Fruit fly (Drosophila melanogaster) whole organism, embryonic: ENCODE results near the gene CG42449.

ENCODE experiments used
- CG10565 ChIP-seq: fragments of 200-800 bp; sonication (Bioruptor generic); optimal IDR thresholded peaks from 3 replicates; lab custom pipeline; 2016; ENCODE audit warnings: missing biosample characterization, mild to moderate bottlenecking, missing genetic modification characterization
- CG10979 ChIP-seq: fragments of 200-800 bp; sonication (Bioruptor generic); optimal IDR thresholded peaks from 2 replicates; lab custom pipeline; 2018; ENCODE audit warnings: missing biosample characterization, mild to moderate bottlenecking, missing genetic modification characterization, moderate library complexity
- CG12391 ChIP-seq: fragments of 200-800 bp; sonication (Bioruptor generic); optimal IDR thresholded peaks from 3 replicates; lab custom pipeline; 2018; ENCODE audit warnings: missing biosample characterization, mild to moderate bottlenecking, missing genetic modification characterization, moderate library complexity
- CG14014 ChIP-seq: fragments of 200-800 bp; sonication (Bioruptor generic); IDR thresholded peaks from 2 replicates; pipeline ENCODE4 v1.3.6; 2022; ENCODE audit warnings: missing biosample characterization, missing genetic modification characterization
- CG15514 ChIP-seq: fragments of 200-800 bp; sonication (Bioruptor generic); optimal IDR thresholded peaks from 3 replicates; lab custom pipeline; 2017; ENCODE audit warnings: missing biosample characterization, missing genetic modification characterization, mild to moderate bottlenecking, moderate library complexity, missing genetic modification reagents
- CG17385 ChIP-seq: fragments of 200-800 bp; sonication (Bioruptor generic); optimal IDR thresholded peaks from 3 replicates; lab custom pipeline; 2018; ENCODE audit warnings: missing biosample characterization, mild to moderate bottlenecking, missing genetic modification characterization
- CG18011 ChIP-seq: fragments of 200-800 bp; sonication (Bioruptor generic); optimal IDR thresholded peaks from 2 replicates; lab custom pipeline; 2017; ENCODE audit warnings: missing biosample characterization, missing genetic modification characterization, mild to moderate bottlenecking, moderate library complexity, missing genotype
- CG18262 ChIP-seq: fragments of 200-800 bp; optimal IDR thresholded peaks from 3 replicates; lab custom pipeline; 2019; ENCODE audit warnings: missing biosample characterization, mild to moderate bottlenecking, missing genetic modification characterization, moderate library complexity
- CG2889 ChIP-seq: fragments of 200-800 bp; sonication (Bioruptor generic); IDR thresholded peaks from 3 replicates; pipeline ENCODE4 v1.3.6; 2022; ENCODE audit warnings: missing biosample characterization, missing genetic modification characterization
- CG3065 ChIP-seq: fragments of 200-800 bp; sonication (Bioruptor generic); optimal IDR thresholded peaks from 2 replicates; lab custom pipeline; 2016; ENCODE audit warnings: missing biosample characterization, missing genetic modification characterization
- CG3281 ChIP-seq: fragments of 200-800 bp; sonication (Bioruptor generic); optimal IDR thresholded peaks from 3 replicates; lab custom pipeline; 2017; ENCODE audit warnings: missing biosample characterization, mild to moderate bottlenecking, missing genetic modification characterization
- CG42726 ChIP-seq: fragments of 200-800 bp; sonication (Bioruptor generic); IDR thresholded peaks from 2 replicates; pipeline ENCODE4 v1.3.6; 2022; ENCODE audit warnings: missing biosample characterization, missing genetic modification characterization; ENCODE audit not compliant: partially characterized antibody
- CG6854 ChIP-seq: fragments of 200-800 bp; sonication (Bioruptor generic); optimal IDR thresholded peaks from 3 replicates; lab custom pipeline; 2017; ENCODE audit warnings: missing biosample characterization, mild to moderate bottlenecking, missing genetic modification characterization
- CG7839 ChIP-seq: fragments of 200-800 bp; sonication (Bioruptor generic); optimal IDR thresholded peaks from 3 replicates; lab custom pipeline; 2018; ENCODE audit warnings: missing biosample characterization, mild to moderate bottlenecking, missing genetic modification characterization, moderate library complexity
- CG7963 ChIP-seq: fragments of 200-800 bp; sonication (Bioruptor generic); IDR thresholded peaks from 3 replicates; pipeline ENCODE4 v1.3.6; 2022; ENCODE audit warnings: missing biosample characterization, missing genetic modification characterization; ENCODE audit not compliant: partially characterized antibody
- CG8089 ChIP-seq: fragments of 200-800 bp; sonication (Bioruptor generic); optimal IDR thresholded peaks from 3 replicates; lab custom pipeline; 2016; ENCODE audit warnings: missing biosample characterization, missing genetic modification characterization
- CG8359 ChIP-seq: fragments of 200-800 bp; sonication (Bioruptor generic); optimal IDR thresholded peaks from 2 replicates; lab custom pipeline; 2017; ENCODE audit warnings: missing biosample characterization, mild to moderate bottlenecking, missing genetic modification characterization, borderline replicate concordance
- CG8924 ChIP-seq: fragments of 200-800 bp; optimal IDR thresholded peaks from 3 replicates; lab custom pipeline; 2019; ENCODE audit warnings: missing biosample characterization, mild to moderate bottlenecking, missing genetic modification characterization, moderate library complexity
- D ChIP-seq, 2 experiments: fragments of 200-800 bp in 1 of 2; fragments of >200 bp in 1 of 2; sonication (Bioruptor generic) in 1 of 2; optimal IDR thresholded peaks; 2 replicates in 1 of 2; 3 replicates in 1 of 2; lab custom pipeline; 2017; ENCODE audit warnings: mild to moderate bottlenecking in 1 of 2, missing biosample characterization in 1 of 2, missing genetic modification characterization in 1 of 2, missing genetic modification reagents in 1 of 2
- D19A ChIP-seq: fragments of 200-800 bp; optimal IDR thresholded peaks from 3 replicates; lab custom pipeline; 2019; ENCODE audit warnings: missing biosample characterization, mild to moderate bottlenecking, missing genetic modification characterization, moderate library complexity
- Dbx ChIP-seq: fragments of 200-800 bp; sonication (Bioruptor generic); IDR thresholded peaks from 3 replicates; pipeline ENCODE4 v1.3.6; 2022; ENCODE audit warnings: missing biosample characterization, missing genetic modification characterization
- Drgx ChIP-seq: fragments of 200-800 bp; sonication (Bioruptor generic); IDR thresholded peaks from 2 replicates; pipeline ENCODE4 v1.3.6; 2022; ENCODE audit warnings: missing biosample characterization, missing genetic modification characterization
- Eip74EF ChIP-seq, 2 experiments: fragments of 200-800 bp in 1 of 2; fragments of >200 bp in 1 of 2; sonication (Bioruptor generic) in 1 of 2; optimal IDR thresholded peaks; 2 replicates each; lab custom pipeline; 2017 to 2019; ENCODE audit warnings: missing biosample characterization in 2 of 2, missing genetic modification characterization in 2 of 2, mild to moderate bottlenecking in 1 of 2, moderate library complexity in 1 of 2
- Max ChIP-seq: fragments of 200-800 bp; sonication (Bioruptor generic); optimal IDR thresholded peaks from 2 replicates; lab custom pipeline; 2016; ENCODE audit warnings: missing biosample characterization, mild to moderate bottlenecking, missing genetic modification characterization
- Med ChIP-seq: fragments of 200-800 bp; sonication (Bioruptor generic); peaks from one replicate; lab custom pipeline; 2016; ENCODE audit warnings: missing biosample characterization, missing genetic modification characterization, mild to moderate bottlenecking, inconsistent platforms, moderate library complexity
- Mrtf ChIP-seq: fragments of 200-800 bp; sonication (Bioruptor generic); IDR thresholded peaks from 3 replicates; pipeline ENCODE4 v1.3.6; 2022; ENCODE audit warnings: missing biosample characterization, missing genetic modification characterization
- Optix ChIP-seq: fragments of 200-800 bp; sonication (Bioruptor generic); IDR thresholded peaks from 3 replicates; pipeline ENCODE4 v1.3.6; 2022; ENCODE audit warnings: missing biosample characterization, missing genetic modification characterization
- Ssrp ChIP-seq: fragments of 200-800 bp; sonication (Bioruptor generic); optimal IDR thresholded peaks from 2 replicates; lab custom pipeline; 2018; ENCODE audit warnings: missing biosample characterization, mild to moderate bottlenecking, missing genetic modification characterization, moderate library complexity
- Trl ChIP-seq, 3 experiments: fragments of >200 bp in 2 of 3; fragments of 200-800 bp in 1 of 3; sonication (Bioruptor generic) in 1 of 3; optimal IDR thresholded peaks; 2 replicates in 1 of 3; 3 replicates in 2 of 3; lab custom pipeline; 2016 to 2017; ENCODE audit warnings: missing biosample characterization in 1 of 3, missing genetic modification characterization in 1 of 3
- abd-A ChIP-seq: fragments of 200-800 bp; sonication (Bioruptor generic); optimal IDR thresholded peaks from 3 replicates; lab custom pipeline; 2019; ENCODE audit warnings: missing biosample characterization, mild to moderate bottlenecking, missing genetic modification characterization, moderate library complexity
- ap ChIP-seq: fragments of 200-800 bp; sonication (Bioruptor generic); IDR thresholded peaks from 2 replicates; pipeline ENCODE4 v1.3.6; 2022; ENCODE audit warnings: missing biosample characterization, missing genetic modification characterization
- ato ChIP-seq: fragments of 200-800 bp; sonication (Bioruptor generic); IDR thresholded peaks from 2 replicates; pipeline ENCODE4 v1.3.6; 2022; ENCODE audit warnings: missing biosample characterization, missing genetic modification characterization; ENCODE audit not compliant: partially characterized antibody
- bbx ChIP-seq: fragments of 200-800 bp; sonication (Bioruptor generic); IDR thresholded peaks from 2 replicates; pipeline ENCODE4 v1.3.6; 2022; ENCODE audit warnings: missing biosample characterization, missing genetic modification characterization; ENCODE audit not compliant: partially characterized antibody
- grau ChIP-seq: fragments of 200-800 bp; optimal IDR thresholded peaks from 3 replicates; lab custom pipeline; 2019; ENCODE audit warnings: missing biosample characterization, mild to moderate bottlenecking, missing genetic modification characterization, moderate library complexity
- gt ChIP-seq: fragments of 200-800 bp; sonication (Bioruptor generic); IDR thresholded peaks from 2 replicates; pipeline ENCODE4 v1.3.6; 2022; ENCODE audit warnings: missing biosample characterization, missing genetic modification characterization
- jumu ChIP-seq: fragments of 200-800 bp; sonication (Bioruptor generic); optimal IDR thresholded peaks from 3 replicates; lab custom pipeline; 2016; ENCODE audit warnings: missing biosample characterization, missing genetic modification characterization
- kay ChIP-seq: fragments of 200-800 bp; sonication (Bioruptor generic); optimal IDR thresholded peaks from 2 replicates; lab custom pipeline; 2016; ENCODE audit warnings: missing biosample characterization, missing genetic modification characterization
- ken ChIP-seq: fragments of 200-800 bp; sonication (Bioruptor generic); IDR thresholded peaks from 3 replicates; pipeline ENCODE4 v1.3.6; 2022; ENCODE audit warnings: missing biosample characterization, missing genetic modification characterization
- nerfin-1 ChIP-seq: fragments of 200-800 bp; sonication (Bioruptor generic); optimal IDR thresholded peaks from 3 replicates; lab custom pipeline; 2019; ENCODE audit warnings: missing biosample characterization, mild to moderate bottlenecking, missing genetic modification characterization, moderate library complexity
- onecut ChIP-seq: fragments of 200-800 bp; sonication (Bioruptor generic); IDR thresholded peaks from 2 replicates; pipeline ENCODE4 v1.3.6; 2022; ENCODE audit warnings: missing biosample characterization, missing genetic modification characterization
- pum ChIP-seq: fragments of 200-800 bp; sonication (Bioruptor generic); optimal IDR thresholded peaks from 2 replicates; lab custom pipeline; 2016; ENCODE audit warnings: missing biosample characterization, missing genetic modification characterization
- sens ChIP-seq: fragments of 200-800 bp; sonication (Bioruptor generic); peaks from one replicate; lab custom pipeline; 2016; ENCODE audit warnings: missing biosample characterization, missing genetic modification characterization
- stwl ChIP-seq: fragments of 200-800 bp; sonication (Bioruptor generic); optimal IDR thresholded peaks from 3 replicates; lab custom pipeline; 2018; ENCODE audit warnings: missing biosample characterization, mild to moderate bottlenecking, missing genetic modification characterization, moderate library complexity
- tio ChIP-seq: fragments of 200-800 bp; sonication (Bioruptor generic); optimal IDR thresholded peaks from 2 replicates; lab custom pipeline; 2017; ENCODE audit warnings: missing biosample characterization, missing genetic modification characterization, inconsistent platforms
- trh ChIP-seq: fragments of 200-800 bp; sonication (Bioruptor generic); optimal IDR thresholded peaks from 2 replicates; lab custom pipeline; 2016; ENCODE audit warnings: missing biosample characterization, missing genetic modification characterization
- ttk ChIP-seq: fragments of 200-800 bp; sonication (Bioruptor generic); IDR thresholded peaks from 2 replicates; pipeline ENCODE4 v2.1.2; 2022; ENCODE audit warnings: missing biosample characterization, missing genetic modification characterization
- wdn ChIP-seq: fragments of 200-800 bp; sonication (Bioruptor generic); IDR thresholded peaks from 2 replicates; pipeline ENCODE4 v1.3.6; 2022; ENCODE audit warnings: missing biosample characterization, missing genetic modification characterization
- zen2 ChIP-seq: fragments of 200-800 bp; sonication (Bioruptor generic); IDR thresholded peaks from 3 replicates; pipeline ENCODE4 v1.3.6; 2022; ENCODE audit warnings: missing biosample characterization, missing genetic modification characterization; ENCODE audit not compliant: partially characterized antibody

The CG42449 gene

DNA sequence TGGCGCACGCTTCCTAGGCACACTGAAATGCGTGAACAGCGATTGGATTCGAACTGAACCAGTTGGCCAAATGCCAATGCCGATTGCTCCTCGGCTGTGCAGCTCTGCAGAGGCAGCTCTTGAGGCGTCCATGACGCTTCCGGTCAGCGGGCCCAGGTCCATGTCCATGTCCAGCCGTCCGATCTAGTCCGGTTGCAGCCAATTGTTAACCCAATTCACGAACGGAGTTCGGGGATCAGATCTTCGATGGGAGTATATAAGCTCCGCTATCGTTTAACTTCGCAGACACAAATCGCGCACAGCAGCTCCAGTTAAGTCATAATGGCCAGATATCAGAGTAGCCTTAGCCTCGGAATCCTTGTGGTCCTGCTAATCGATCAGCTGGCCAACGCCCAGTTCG lies at the start of gene CG42449:
Gene CG42449, plus strand, starts transcription at position 301 of the 400 bp plus-strand sequence.
- TF ChIP-seq CG10979 (tag; lab: Kevin White, UChicago) (no peak), Ssrp (tag; lab: Kevin White, UChicago) (no peak), CG17385 (GFP tag; lab: Kevin White, UChicago) (no peak), Mrtf (GFP tag; lab: Robert Waterston, UW) (no peak), ken (GFP tag; lab: Robert Waterston, UW) (no peak), ato (GFP tag; lab: Robert Waterston, UW) (no peak), CG6854 (GFP tag; lab: Kevin White, UChicago) (no peak), CG2889 (GFP tag; lab: Robert Waterston, UW) (no peak), grau (tag; lab: Kevin White, UChicago) (no peak), trh (GFP tag; lab: Kevin White, UChicago) (no peak), Dbx (GFP tag; lab: Robert Waterston, UW) (no peak), stwl (tag; lab: Kevin White, UChicago) (no peak), jumu (GFP tag; lab: Kevin White, UChicago) (no peak), gt (GFP tag; lab: Robert Waterston, UW) (no peak), onecut (GFP tag; lab: Robert Waterston, UW) (no peak), CG8359 (no peak), ap (GFP tag; lab: Robert Waterston, UW) (no peak), CG18011 (no peak), kay (GFP tag; lab: Kevin White, UChicago) (no peak)

DNA sequence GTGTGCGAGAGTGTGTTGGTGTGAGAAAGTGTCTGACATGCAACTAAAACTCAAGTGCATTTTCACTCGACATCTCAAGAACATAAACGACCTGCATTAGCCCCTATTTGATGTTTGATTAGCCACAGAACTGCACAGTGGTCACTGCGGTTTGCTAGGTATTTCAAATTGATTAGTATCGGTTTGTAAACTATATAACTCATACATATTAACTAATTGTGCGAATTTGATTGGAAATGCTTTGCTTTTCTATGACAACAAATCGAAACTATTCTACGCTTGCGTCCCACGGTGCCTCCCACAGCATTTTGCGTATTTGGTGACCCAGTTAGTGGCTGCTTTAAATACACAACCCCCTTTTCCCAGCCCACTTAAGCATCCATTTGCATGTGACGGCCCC lies 48.3 kb upstream of the CG42449 start:
- peak; percentile 51 for TF ChIP-seq Drgx (GFP tag; lab: Robert Waterston, UW)
- TF ChIP-seq wdn (GFP tag; lab: Robert Waterston, UW): no peak
- TF ChIP-seq CG2889 (GFP tag; lab: Robert Waterston, UW): no peak
- no peak for TF ChIP-seq CG8924 (tag; lab: Kevin White, UChicago)
- TF ChIP-seq CG15514: no peak
- TF ChIP-seq Optix (GFP tag; lab: Robert Waterston, UW): no peak
- TF ChIP-seq bbx (GFP tag; lab: Robert Waterston, UW): no peak
- no peak for TF ChIP-seq CG42726 (GFP tag; lab: Robert Waterston, UW)
- TF ChIP-seq CG10565 (GFP tag; lab: Kevin White, UChicago): no peak
- TF ChIP-seq Eip74EF (GFP tag; optimal IDR thresholded peaks at IDR 0.05; lab: Kevin White, UChicago): no peak
- TF ChIP-seq CG3281: no peak
- TF ChIP-seq D (optimal IDR thresholded peaks at IDR 0.05; lab: Kevin White, UChicago): no peak
- no peak for TF ChIP-seq D (GFP tag; optimal IDR thresholded peaks at IDR 0.05; lab: Kevin White, UChicago)
- TF ChIP-seq CG18262 (tag; lab: Kevin White, UChicago): no peak
- TF ChIP-seq CG8089 (GFP tag; lab: Kevin White, UChicago): no peak
- no peak for TF ChIP-seq Max
- TF ChIP-seq tio (GFP tag; lab: Kevin White, UChicago): no peak
- 0 out of 2 replicates have a peak, but pooled peaks have one; percentile 19 for TF ChIP-seq ttk
- peak; percentile 55 for TF ChIP-seq sens (GFP tag; lab: Kevin White, UChicago)

- TF ChIP-seq CG7839 (tag; lab: Kevin White, UChicago) (no peak), nerfin-1 (tag; lab: Kevin White, UChicago) (peak; percentile 52), CG12391 (tag; lab: Kevin White, UChicago) (no peak), CG14014 (GFP tag; lab: Robert Waterston, UW) (no peak), D19A (no peak), pum (no peak), Med (GFP tag; lab: Kevin White, UChicago) (peak; percentile 56), abd-A (tag; lab: Kevin White, UChicago) (peak; percentile 36), zen2 (GFP tag; lab: Robert Waterston, UW) (no peak), CG7963 (GFP tag; lab: Robert Waterston, UW) (no peak), CG3065 (peak; percentile 8), Trl (optimal IDR thresholded peaks at IDR 0.05; lab: Kevin White, UChicago) (peak; percentile 69 to 70), Trl (GFP tag; optimal IDR thresholded peaks at IDR 0.05; lab: Kevin White, UChicago) (no peak)
These were observed 46.4 kb upstream of the CG42449 start for dm6 chrX:5636529-5637099.
